Worm (Caenorhabditis elegans) whole organism, late embryonic: Measurements from ENCODE around the gene atp-5.

Experiments used
- C08G9.2 ChIP-seq: sonication (generic microtip); optimal IDR thresholded peaks from 2 replicates; lab custom pipeline; 2016; ENCODE audit warnings: mild to moderate bottlenecking, missing genetic modification characterization, moderate library complexity, missing compliant biosample characterization
- ahr-1 ChIP-seq: sonication (generic microtip); optimal IDR thresholded peaks from 2 replicates; lab custom pipeline; 2016; ENCODE audit warnings: missing genetic modification characterization, missing compliant biosample characterization
- ama-1 ChIP-seq: fragments of 150-350 bp; optimal IDR thresholded peaks from 2 replicates; lab custom pipeline; 2014
- ceh-34 ChIP-seq: sonication (generic microtip); optimal IDR thresholded peaks from 2 replicates; lab custom pipeline; 2016; ENCODE audit warnings: mild to moderate bottlenecking, missing genetic modification characterization, missing compliant biosample characterization
- ceh-45 ChIP-seq: fragments of 200-800 bp; sonication (Bioruptor generic); IDR thresholded peaks from 2 replicates; pipeline ENCODE4 v1.3.6; 2022; ENCODE audit warnings: missing genetic modification reagents, missing genetic modification characterization, missing compliant biosample characterization
- elt-2 ChIP-seq: sonication (generic microtip); optimal IDR thresholded peaks from 2 replicates; lab custom pipeline; 2016; ENCODE audit warnings: missing genetic modification reagents, missing genetic modification characterization, missing compliant biosample characterization
- elt-4 ChIP-seq: sonication (generic microtip); optimal IDR thresholded peaks from 2 replicates; lab custom pipeline; 2016; ENCODE audit warnings: missing genetic modification characterization, missing compliant biosample characterization
- hlh-8 ChIP-seq: sonication (generic microtip); optimal IDR thresholded peaks from 2 replicates; lab custom pipeline; 2016; ENCODE audit warnings: missing genotype, missing genetic modification characterization, missing compliant biosample characterization
- madf-2 ChIP-seq: sonication (generic microtip); optimal IDR thresholded peaks from 2 replicates; lab custom pipeline; 2017; ENCODE audit warnings: missing genetic modification characterization, missing compliant biosample characterization
- nfya-1 ChIP-seq: sonication (generic microtip); optimal IDR thresholded peaks from 2 replicates; lab custom pipeline; 2017; ENCODE audit warnings: missing genetic modification characterization, mild to moderate bottlenecking, missing compliant biosample characterization, antibody characterized with exemption, moderate library complexity
- nhr-11 ChIP-seq: fragments of 150-350 bp; optimal IDR thresholded peaks from 2 replicates; lab custom pipeline; 2014; ENCODE audit warnings: missing biosample characterization, missing genetic modification characterization
- pha-2 ChIP-seq: sonication (generic microtip); optimal IDR thresholded peaks from 2 replicates; lab custom pipeline; 2017; ENCODE audit warnings: mild to moderate bottlenecking, missing genetic modification characterization, missing compliant biosample characterization
- ref-2 ChIP-seq: sonication (generic microtip); optimal IDR thresholded peaks from 2 replicates; lab custom pipeline; 2016; ENCODE audit warnings: missing genetic modification characterization, missing compliant biosample characterization
- zip-5 ChIP-seq: sonication (generic microtip); optimal IDR thresholded peaks from 2 replicates; lab custom pipeline; 2016; ENCODE audit warnings: missing genetic modification characterization, missing compliant biosample characterization

DNA sequence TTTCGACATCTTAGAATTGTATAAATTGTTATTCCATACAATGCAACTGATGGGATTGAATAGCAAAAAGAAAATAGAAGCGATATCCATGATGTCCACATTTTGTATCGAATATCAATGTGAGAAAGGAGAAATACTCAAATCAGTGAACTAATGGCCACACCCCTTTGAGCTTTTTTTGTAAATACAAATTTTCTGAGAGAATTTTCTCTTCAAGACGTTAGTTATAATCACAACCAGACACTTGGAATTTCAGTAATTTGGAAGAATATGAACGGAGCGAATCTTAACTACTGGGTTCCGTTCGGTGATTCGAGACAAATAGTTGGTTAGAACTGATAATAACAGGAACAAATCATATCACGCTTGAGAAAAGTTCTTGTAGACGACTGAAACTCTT, 38.1 kb upstream of the atp-5 start, which contains the start of gene srg-41:
- TF ChIP-seq C08G9.2 (tag; lab: Kevin White, UChicago) (no peak), ama-1 (lab: Kevin White, UChicago) (no peak), nfya-1 (tag; lab: Kevin White, UChicago) (no peak), ref-2 (tag; lab: Kevin White, UChicago) (no peak), ceh-34 (tag; lab: Kevin White, UChicago) (no peak), pha-2 (tag; lab: Kevin White, UChicago) (no peak), nhr-11 (tag; lab: Kevin White, UChicago) (no peak), madf-2 (tag; lab: Kevin White, UChicago) (no peak), hlh-8 (no peak), ahr-1 (no peak), ceh-45 (no peak), zip-5 (tag; lab: Kevin White, UChicago) (no peak), elt-2 (tag; lab: Kevin White, UChicago) (no peak), elt-4 (tag; lab: Kevin White, UChicago) (no peak)
